Worm (Caenorhabditis elegans) whole organism, early embryonic: ENCODE data around the gene K07F5.22.

Experiments used
- ama-1 ChIP-seq: fragments of 150-350 bp; optimal IDR thresholded peaks from 2 replicates; lab custom pipeline; 2014
- ceh-36 ChIP-seq: sonication (generic microtip); optimal IDR thresholded peaks from 2 replicates; lab custom pipeline; 2016; ENCODE audit warnings: missing genetic modification characterization, inconsistent platforms, missing compliant biosample characterization
- ets-7 ChIP-seq: sonication (generic microtip); optimal IDR thresholded peaks from 2 replicates; lab custom pipeline; 2016; ENCODE audit warnings: missing genotype, missing genetic modification characterization, missing compliant biosample characterization
- flt-1 ChIP-seq: fragments of 200-800 bp; sonication (Bioruptor generic); IDR thresholded peaks from 2 replicates; pipeline ENCODE4 v1.3.6; 2022; ENCODE audit warnings: missing genetic modification characterization, missing compliant biosample characterization
- hmbx-1 ChIP-seq: sonication (generic microtip); optimal IDR thresholded peaks from 2 replicates; lab custom pipeline; 2016; ENCODE audit warnings: mild to moderate bottlenecking, missing genetic modification characterization, missing compliant biosample characterization
- pes-1 ChIP-seq: fragments of 200-800 bp; sonication (Bioruptor generic); IDR thresholded peaks from 2 replicates; pipeline ENCODE4 v1.3.6; 2022; ENCODE audit warnings: missing genetic modification reagents, missing genetic modification characterization, missing compliant biosample characterization

ce11 chrIV:9878893-9879379 lies 14.1 kb downstream of the K07F5.22 start, which contains the start of gene nhr-4:
- TF ChIP-seq ama-1 (lab: Kevin White, UChicago) (no peak), hmbx-1 (tag; lab: Kevin White, UChicago) (no peak), flt-1 (GFP tag; lab: Robert Waterston, UW) (no peak), ets-7 (tag; lab: Kevin White, UChicago) (no peak), pes-1 (GFP tag; lab: Robert Waterston, UW) (no peak), ceh-36 (tag; lab: Kevin White, UChicago) (no peak)
